Fruit fly (Drosophila melanogaster): ENCODE results near the gene CG16989.

CG16989 gene

dm6 chrX:767928-768327 lies 25.0 kb upstream of the CG16989 start (continued):
- TF ChIP-seq CG7987 (GFP tag; optimal IDR thresholded peaks at IDR 0.05) (peak; percentile 11), pho (GFP tag; optimal IDR thresholded peaks at IDR 0.05) (peak; percentile 8), wek (GFP tag; optimal IDR thresholded peaks at IDR 0.05) (peak; percentile 33), nau (GFP tag; optimal IDR thresholded peaks at IDR 0.05) (peak; percentile 29), Dad (GFP tag; optimal IDR thresholded peaks at IDR 0.05) (no peak), lbe (GFP tag; optimal IDR thresholded peaks at IDR 0.05) (peak; percentile 11), CG18262 (tag; optimal IDR thresholded peaks at IDR 0.05) (no peak), CG15514 (GFP tag; optimal IDR thresholded peaks at IDR 0.05) (peak; percentile 20), schlank (tag; optimal IDR thresholded peaks at IDR 0.05) (no peak), Drgx (GFP tag; IDR thresholded peaks at IDR 0.05) (0 out of 2 replicates have a peak, but pooled peaks have one; percentile 15), pan (optimal IDR thresholded peaks at IDR 0.05) (no peak), pan (GFP tag; optimal IDR thresholded peaks at IDR 0.05 in 1 of 2, IDR thresholded peaks at IDR 0.05 in 1 of 2) (peak in 1 of 2 experiments; percentile 19), CG30020 (tag; optimal IDR thresholded peaks at IDR 0.05) (no peak), chif (GFP tag; optimal IDR thresholded peaks at IDR 0.05) (no peak), CG18599 (GFP tag; optimal IDR thresholded peaks at IDR 0.05) (peak; percentile 25), CG3281 (GFP tag; optimal IDR thresholded peaks at IDR 0.05) (peak; percentile 29), sens (GFP tag) (peak; percentile 66), Med (GFP tag) (peak; percentile 76), CG12071 (GFP tag; optimal IDR thresholded peaks at IDR 0.05) (peak; percentile 11), Atf-2 (GFP tag; optimal IDR thresholded peaks at IDR 0.05) (no peak), CG4730 (GFP tag; IDR thresholded peaks at IDR 0.05) (no peak), CG1603 (tag; optimal IDR thresholded peaks at IDR 0.05) (peak; percentile 17), so (GFP tag; IDR thresholded peaks at IDR 0.05) (no peak), CG4617 (GFP tag; optimal IDR thresholded peaks at IDR 0.05; ENCODE audit: borderline replicate concordance) (no peak), Asciz (GFP tag; optimal IDR thresholded peaks at IDR 0.05) (peak; percentile 37), gem (tag; optimal IDR thresholded peaks at IDR 0.05) (peak; percentile 19), CG8290 (GFP tag; optimal IDR thresholded peaks at IDR 0.05) (no peak), CG8290 (tag; optimal IDR thresholded peaks at IDR 0.05) (peak in 1 of 2 experiments; percentile 10), Hsf (GFP tag; optimal IDR thresholded peaks at IDR 0.05) (no peak), CG17359 (tag; optimal IDR thresholded peaks at IDR 0.05) (peak; percentile 12)

dm6 chrX:768480-769123 lies 24.3 kb upstream of the CG16989 start:
- TF ChIP-seq lola (GFP tag; optimal IDR thresholded peaks at IDR 0.05) (peak in 1 of 3 experiments; percentile 2), ftz-f1 (GFP tag; optimal IDR thresholded peaks at IDR 0.05) (no peak), gsb-n (tag; optimal IDR thresholded peaks at IDR 0.05) (peak; percentile 48), CG18599 (GFP tag; optimal IDR thresholded peaks at IDR 0.05) (peak; percentile 26), Ptx1 (GFP tag; IDR thresholded peaks at IDR 0.05) (no peak), fd64A (GFP tag; optimal IDR thresholded peaks at IDR 0.05) (peak; percentile 28), Hr3 (GFP tag; optimal IDR thresholded peaks at IDR 0.05) (no peak), CG15601 (tag; optimal IDR thresholded peaks at IDR 0.05) (peak; percentile 3), Pdp1 (GFP tag; optimal IDR thresholded peaks at IDR 0.05) (peak in 1 of 2 experiments; percentile 13), oc (tag; optimal IDR thresholded peaks at IDR 0.05) (peak; percentile 88), CG14710 (tag; optimal IDR thresholded peaks at IDR 0.05) (peak; percentile 10), crol (GFP tag; IDR thresholded peaks at IDR 0.05) (peak; percentile 52; the same call in 1 of the 2 replicates), mirr (GFP tag; optimal IDR thresholded peaks at IDR 0.05) (peak; percentile 14), Med (GFP tag) (peak; percentile 70), CG10543 (GFP tag; optimal IDR thresholded peaks at IDR 0.05) (peak; percentile 42), ci (GFP tag; IDR thresholded peaks at IDR 0.05) (0 out of 3 replicates have a peak, but pooled peaks have one; percentile 30), danr (GFP tag; IDR thresholded peaks at IDR 0.05) (no peak), usp (GFP tag; optimal IDR thresholded peaks at IDR 0.05) (no peak), wdn (GFP tag; IDR thresholded peaks at IDR 0.05) (no peak), org-1 (GFP tag; optimal IDR thresholded peaks at IDR 0.05) (peak; percentile 12), dmrt11E (tag; optimal IDR thresholded peaks at IDR 0.05) (peak; percentile 1), sug (tag; optimal IDR thresholded peaks at IDR 0.05) (peak; percentile 35)
